Fruit fly (Drosophila melanogaster) whole organism, larva: Measurements from ENCODE around the gene CG7101.

Experiments
- noc ChIP-seq: fragments of 200-800 bp; sonication (Bioruptor generic); optimal IDR thresholded peaks from 3 replicates; lab custom pipeline; 2019; ENCODE audit warnings: missing biosample characterization, mild to moderate bottlenecking, missing genetic modification characterization, moderate library complexity

The CG7101 gene

DNA sequence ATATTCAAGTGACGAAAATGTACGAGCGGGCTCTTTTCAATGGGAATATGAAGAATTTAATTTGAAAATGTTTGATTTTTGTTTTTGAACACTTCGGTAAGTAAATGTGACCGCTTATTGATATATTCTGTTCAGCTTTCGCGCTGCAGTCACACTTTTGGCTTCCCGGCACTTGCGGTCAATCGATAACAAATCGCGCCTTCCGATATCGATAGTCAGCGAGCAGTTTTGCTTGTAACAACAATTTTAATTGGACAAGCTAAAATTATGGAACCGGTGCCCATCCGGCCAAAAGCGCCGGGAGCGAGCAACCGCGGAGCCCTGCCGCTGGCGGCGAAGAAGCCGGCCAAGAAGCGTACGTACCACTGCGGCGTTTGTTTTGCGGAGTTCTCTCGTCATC is at the start of gene CG7101:
Gene CG7101, plus strand, starts transcription at position 196 of the 400 bp plus-strand sequence.
- TF ChIP-seq noc = no peak

DNA sequence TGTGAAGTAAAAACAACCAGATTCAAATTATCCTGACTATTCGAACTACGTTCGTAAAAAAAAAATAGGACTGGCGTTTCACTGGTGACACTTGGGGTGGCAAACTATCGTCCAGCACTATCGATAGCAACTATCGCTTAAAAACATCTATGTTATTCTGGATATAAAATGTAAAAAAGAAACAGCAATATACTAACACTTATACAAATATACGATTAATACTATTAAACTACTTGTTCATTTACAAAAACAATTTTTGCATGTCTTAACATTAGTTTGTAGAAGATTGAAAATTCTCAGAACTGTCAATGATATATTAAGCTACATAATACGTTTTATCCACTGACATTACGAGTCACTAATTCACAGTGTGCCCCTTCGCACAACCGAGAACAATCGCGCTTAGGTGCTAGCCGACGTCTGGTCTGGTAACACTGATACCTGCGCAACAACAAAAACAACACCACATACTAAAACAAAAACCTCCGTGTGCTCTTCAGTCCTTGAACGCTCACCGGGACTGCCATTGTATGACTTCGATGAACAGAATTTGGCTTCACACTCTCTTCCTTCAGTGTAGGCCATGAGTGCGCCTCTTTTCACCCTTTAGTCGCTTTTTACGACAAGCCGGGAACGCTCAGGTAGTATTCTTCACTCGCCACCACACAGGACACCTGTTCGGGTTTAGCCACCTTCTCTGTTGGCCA is 46.8 kb upstream of the CG7101 start, which contains the start of gene CG18259:
Gene CG18259, minus strand, starts transcription at position 78 of the 707 bp plus-strand sequence.
- no peak for TF ChIP-seq noc

DNA sequence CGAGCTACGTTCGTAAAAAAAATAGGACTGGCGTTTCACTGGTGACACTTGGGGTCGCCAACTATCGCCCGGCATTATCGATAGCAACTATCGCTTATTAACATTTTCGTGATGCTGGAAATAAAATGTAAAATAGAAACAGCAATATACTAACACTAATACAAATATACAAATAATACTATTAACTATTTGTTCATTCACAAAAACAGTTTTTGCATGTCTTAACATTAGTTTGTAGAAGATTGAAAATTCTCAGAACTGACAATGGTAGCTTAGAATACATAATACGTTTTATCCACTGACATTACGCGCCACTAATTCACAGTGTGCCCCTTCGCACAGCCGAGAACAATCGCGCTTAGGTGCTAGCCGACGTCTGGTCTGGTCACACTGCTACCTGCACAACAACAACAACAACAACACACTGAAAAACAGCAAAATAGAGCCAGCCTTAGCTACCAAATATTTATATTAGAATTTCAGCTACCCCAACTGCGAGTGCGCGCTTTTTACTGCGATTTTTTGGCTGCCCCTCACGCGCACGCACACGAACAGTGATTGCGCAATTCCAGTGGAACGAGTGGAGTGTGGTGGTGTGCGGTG is 42.1 kb upstream of the CG7101 start, which contains the start of the genes CG6961 and S6KL:
Gene CG6961, minus strand, starts transcription at position 68 of the 603 bp plus-strand sequence.
Gene S6KL, plus strand, starts transcription at position 322 of the 603 bp plus-strand sequence.
- no peak for TF ChIP-seq noc

DNA sequence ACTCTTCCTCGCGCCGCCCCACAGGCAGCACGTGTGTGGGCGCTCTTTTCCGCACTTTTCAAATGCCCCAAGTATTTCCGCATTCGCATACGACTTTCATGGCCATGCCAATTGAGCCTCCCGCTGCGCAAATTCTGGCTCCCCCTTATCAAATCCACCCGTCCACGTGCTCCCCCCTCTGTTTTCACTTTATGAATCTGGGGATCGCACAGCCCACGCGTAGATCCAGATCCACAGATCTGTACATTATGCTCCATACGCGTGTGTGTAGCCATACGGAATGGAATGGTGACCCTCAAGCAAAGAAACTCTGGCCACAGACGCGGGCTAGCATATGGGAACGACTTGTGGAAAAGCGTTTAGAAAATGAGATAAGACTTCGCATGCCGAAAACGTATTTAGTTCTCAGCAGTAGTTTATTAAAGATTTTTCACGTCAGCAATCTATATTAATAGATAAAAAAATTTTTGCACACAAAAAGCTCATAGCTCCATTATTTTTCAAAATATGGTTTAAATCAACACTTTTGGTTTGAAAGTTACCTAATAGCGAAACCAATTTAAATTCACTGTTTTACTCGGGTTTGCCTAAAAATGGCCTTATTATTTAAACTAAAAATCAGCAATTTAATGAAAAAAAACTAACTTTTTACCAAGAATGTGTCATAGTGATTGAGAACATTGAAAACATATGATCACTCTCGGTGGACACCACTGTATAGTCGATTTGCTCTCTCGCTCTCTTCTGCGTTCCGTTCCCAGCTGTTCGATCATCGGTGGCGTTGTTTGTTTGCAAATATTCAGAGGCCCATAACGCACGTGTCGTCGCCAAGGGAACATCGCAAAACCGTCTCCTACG is 40.8 kb upstream of the CG7101 start:
- peak; percentile 53 for TF ChIP-seq noc

DNA sequence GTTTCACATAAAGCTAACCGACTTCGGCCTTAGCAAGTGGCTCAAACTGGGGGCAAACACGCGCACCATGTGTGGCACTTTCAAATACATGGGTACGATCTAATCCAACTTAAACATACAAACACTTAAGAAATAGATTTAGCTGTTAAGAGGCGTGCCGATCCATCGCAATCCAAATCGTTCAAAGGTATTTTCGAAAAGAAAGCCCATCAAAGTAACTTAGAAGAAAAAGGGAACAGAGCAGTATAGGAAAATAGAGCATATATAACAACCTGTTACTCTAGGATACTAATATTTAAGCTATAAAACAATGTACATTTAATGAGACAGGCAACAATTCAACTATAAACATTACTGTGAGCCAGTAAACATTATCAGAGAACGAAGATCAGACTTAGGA is 39.0 kb upstream of the CG7101 start, which contains the start of gene Atg101:
Gene Atg101, plus strand, starts transcription at position 301 of the 400 bp plus-strand sequence.
- no peak for TF ChIP-seq noc

DNA sequence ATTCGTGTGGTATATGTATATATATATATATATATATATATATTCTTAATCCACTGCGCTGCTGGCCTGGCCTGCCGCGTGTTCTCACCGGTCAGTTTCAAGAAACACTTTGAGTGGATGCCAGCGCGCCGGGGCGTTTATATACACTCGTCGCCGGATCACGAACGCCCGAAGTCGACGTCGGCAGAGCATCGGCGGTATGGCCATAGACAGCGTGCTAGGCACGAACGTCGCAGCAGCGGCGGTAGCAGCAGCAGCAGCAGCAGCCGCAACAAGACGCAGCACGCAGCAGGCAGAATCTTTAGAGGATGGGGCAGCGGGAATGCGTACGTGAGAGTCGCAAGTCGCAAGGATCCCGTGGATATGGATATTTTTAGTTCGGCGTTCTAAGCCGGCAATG is 32.8 kb upstream of the CG7101 start, which contains the start of gene bnb:
Gene bnb, minus strand, starts transcription at position 121 of the 400 bp plus-strand sequence.
- no peak for TF ChIP-seq noc

DNA sequence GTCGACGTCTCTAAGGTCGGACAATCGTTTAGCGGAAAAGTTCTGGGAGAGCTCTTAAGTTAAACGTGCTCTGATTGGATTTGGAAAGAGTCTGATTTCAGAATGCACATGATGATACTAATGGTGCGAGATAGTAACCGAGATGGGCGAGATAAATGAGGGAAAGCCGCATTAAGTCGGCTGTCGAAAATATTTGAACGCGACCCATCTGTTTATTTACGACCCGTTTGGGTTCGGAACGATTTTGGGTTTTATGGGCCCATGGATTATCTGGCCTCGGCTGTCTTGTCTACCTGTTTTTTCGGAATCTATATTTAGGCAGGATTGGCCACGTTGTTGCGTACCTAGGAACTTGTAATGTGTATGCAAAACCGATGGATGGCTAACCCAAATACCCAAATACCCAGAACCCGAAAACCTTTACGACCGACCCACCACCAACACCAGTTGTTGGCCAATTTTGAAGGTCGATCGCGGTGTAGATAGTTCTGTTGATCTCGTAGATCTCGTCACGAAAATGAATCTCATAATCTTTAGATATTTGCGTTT is 31.0 kb upstream of the CG7101 start:
- no peak for TF ChIP-seq noc

DNA sequence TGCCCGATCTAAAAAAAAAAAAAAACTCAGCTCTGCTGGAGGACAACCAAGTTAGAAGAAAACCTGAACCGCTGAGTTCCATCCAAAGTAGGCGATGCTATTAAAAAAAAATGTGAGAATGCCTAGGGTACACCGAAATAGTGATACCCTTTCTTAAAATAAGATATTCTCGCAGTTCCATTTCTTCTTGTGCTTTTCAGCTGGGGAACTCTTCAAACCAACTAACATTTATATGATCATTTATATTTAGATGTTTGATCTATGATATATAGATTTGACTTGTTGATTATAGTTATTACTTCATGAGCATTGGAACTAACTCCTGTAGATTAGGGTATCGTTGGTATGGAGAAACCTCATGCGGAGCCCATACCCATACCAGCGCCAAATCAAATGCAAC is 30.2 kb upstream of the CG7101 start:
- TF ChIP-seq noc = no peak

DNA sequence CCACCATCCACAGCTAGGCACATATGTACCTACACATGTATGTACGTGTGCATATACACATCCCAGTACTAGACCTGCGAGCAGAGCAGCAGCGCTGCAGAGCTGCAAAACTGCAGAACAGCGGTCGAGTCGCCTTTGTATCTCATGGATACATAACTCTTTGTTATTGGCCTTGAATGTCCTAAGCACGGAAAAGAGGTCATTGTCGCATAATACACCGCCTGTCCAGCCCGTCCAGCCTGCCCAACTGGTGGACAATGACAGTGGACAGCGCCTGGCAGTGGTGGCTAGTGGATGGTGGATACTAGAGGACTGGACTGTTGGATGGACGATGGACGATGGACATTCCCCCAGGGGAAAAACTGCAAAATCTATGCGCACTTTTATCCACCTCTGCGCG is 29.1 kb upstream of the CG7101 start:
- no peak for TF ChIP-seq noc

DNA sequence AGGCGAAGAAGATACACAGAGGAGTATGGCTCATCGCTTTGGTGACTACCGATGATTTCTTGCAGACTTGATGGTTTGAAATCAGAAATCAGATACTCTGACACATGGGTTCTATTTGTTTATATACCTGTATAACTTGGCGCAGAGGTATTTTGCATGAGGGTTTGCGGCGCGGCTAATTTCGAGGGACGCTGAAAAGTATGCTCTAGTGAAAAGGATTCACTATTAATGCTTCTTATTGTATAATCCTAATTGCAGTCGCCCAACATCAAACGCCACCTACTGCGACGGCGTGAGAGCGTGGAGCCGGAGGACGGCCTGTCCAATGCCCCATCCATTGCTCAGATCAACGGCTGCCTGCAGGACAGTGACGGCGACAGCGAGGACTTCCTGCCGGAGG is 25.4 kb upstream of the CG7101 start:
- TF ChIP-seq noc = no peak

DNA sequence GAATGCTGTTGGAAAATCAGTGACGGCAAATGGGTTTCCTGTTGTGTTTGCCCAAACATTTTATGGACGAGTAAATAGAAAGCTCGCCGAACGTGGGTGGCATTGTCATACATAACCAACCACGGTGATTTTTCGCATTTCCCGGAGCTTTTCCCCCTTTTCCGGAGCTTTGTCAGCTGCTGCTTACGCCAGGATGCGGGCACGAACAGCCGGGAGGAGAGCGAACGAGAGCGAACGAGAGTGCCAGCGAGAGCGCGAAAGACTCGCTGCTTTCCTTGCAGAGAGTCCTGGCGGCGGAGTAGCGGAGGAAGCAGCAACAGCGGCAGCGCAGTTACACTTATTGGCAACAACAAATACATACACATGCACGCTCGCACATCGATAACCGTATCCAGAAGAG is 24.0 kb upstream of the CG7101 start, which contains the start of gene CG7058:
Gene CG7058, plus strand, starts transcription at position 330 of the 400 bp plus-strand sequence.
- TF ChIP-seq noc = no peak

DNA sequence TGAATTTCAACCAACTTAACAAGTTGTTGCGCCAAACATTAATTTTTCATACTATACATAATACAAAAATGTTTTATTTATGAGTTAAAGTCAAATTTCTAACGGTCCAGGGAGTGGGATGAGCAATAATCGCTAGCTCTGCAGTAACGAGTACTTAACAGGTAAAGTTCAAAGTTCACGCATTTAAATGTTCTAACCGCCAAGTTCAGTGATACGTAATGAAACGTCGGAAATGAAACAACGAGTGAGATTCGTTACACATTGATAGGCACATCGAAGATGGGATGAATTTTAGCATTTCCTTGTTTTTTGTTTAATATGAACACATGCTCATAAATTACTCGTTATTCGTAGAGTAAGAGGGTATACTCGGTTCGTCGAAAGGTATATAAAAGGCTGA is 18.3 kb upstream of the CG7101 start:
- no peak for TF ChIP-seq noc

DNA sequence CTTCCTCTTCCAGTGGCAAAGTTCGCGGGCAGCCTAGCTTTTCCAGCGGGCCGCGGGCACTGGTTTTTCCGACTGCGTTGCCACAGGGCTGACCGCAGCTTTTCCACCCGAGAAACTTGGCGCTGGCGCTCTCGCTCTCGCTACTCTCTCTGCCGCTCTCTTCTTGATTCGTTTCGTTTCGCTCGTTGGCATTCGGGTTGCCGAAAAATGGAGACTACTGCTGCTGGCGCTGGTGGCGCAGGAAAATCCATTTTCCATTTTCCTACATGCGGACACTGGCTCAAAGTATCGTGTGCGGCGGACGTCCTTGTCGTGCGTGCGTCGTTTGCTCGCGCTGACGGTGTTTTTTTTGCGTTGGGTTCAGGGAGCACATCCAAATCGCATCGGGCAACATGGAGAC is 17.3 kb upstream of the CG7101 start, which contains the start of gene CG42450:
Gene CG42450, plus strand, starts transcription at position 249 of the 400 bp plus-strand sequence.
- TF ChIP-seq noc = no peak

DNA sequence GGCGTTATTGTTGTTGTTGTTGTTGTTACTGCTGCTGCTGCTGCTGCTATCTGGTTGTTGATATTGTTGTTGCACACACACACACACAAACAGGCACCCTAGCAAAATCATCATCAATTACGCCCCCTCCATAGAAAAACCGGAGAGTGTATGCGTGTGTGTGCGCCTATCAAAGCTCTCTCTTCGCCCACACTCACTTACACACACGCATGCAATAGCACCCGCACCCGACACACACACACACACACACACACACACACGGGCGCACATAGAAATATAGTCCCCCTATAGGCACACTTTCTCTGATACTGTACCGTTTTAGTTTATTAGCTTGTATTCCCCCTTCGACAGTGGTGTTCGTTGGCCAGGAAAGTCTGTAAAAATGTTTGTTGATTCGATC is 16.0 kb upstream of the CG7101 start:
- TF ChIP-seq noc = no peak

DNA sequence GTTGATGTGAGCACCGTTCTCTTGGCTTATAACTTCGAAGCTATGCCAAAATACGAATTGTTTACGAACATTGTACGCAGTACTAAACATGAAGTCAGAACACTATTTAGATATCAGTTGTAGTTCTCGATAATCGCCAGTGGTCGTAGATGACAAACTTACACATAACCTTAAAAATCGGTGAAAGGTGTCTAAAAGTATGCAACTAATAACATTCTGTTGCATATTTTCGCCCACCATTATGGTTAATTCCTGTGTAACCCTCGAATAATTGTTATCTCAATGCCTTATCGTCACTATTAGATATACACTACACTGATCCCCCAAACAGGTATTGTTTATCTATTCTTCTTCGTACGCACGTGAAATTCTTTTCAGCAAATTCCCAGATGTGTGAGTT is 15.4 kb upstream of the CG7101 start:
- no peak for TF ChIP-seq noc

DNA sequence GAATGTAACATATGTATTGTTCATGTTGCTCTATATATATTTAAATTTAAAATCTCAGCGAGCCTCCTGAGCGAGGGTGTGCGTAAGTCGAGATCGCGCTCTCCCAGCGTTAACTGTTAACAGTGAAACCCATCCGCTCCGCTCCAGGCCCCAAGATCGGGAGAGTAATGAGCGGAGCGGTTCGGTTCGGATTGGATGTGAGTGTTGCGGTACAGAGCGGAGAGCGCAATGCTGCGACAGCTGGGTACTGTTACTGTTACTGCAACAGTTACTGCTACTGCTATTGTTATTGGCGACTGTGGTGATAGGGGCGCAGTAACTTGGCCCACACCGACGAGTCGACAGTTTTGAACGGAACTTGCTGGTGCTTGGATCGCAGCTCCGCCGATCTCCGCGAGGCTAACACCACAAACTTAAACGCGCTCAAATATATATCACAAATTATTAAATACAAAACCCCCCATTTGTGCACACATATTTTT is 2.0 kb downstream of the CG7101 start, which contains the start of gene Pvf1:
Gene Pvf1, plus strand, starts transcription at position 312 of the 482 bp plus-strand sequence.
- TF ChIP-seq noc = no peak
